Worm (Caenorhabditis elegans): Measurements from ENCODE around the gene swsn-4.

swsn-4 gene

DNA sequence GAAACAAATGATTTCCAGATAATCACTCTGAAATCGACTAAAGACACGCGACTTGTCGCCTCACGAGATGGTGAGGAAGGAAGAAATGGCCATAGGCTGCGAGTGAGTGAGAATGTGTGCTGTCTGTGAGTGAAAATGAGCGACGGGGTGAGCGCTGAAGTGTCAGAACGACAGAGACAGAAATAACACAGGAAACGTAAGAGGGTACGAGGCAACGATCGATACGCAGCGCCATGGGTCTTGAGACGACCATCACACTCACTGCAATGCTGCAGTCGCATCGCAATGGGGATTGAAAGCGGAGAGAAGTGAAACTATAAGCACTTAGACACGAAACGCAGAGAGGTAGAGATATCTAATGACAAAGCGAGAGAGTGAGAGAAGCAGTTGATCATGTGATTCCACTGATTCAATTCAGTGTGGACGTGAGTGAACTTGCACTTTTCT lies 43.0 kb upstream of the swsn-4 start (continued):
- TF ChIP-seq aptf-2 (GFP tag; conservative IDR thresholded peaks at IDR 0.05), result no peak
- TF ChIP-seq somi-1 (GFP tag; optimal IDR thresholded peaks at IDR 0.05), result peak; percentile 74
- peak; percentile 54; the same call in 1 of the 2 replicates for TF ChIP-seq egl-44 (GFP tag; IDR thresholded peaks at IDR 0.05)
- TF ChIP-seq F55B11.4 (tag; optimal IDR thresholded peaks at IDR 0.05; ENCODE audit: borderline replicate concordance, insufficient read depth), result no peak
- peak; percentile 59 for TF ChIP-seq T07F8.4 (tag; optimal IDR thresholded peaks at IDR 0.05)
- peak; percentile 63 for TF ChIP-seq rcor-1 (GFP tag; IDR thresholded peaks at IDR 0.05)
- no peak for TF ChIP-seq Y56A3A.18 (GFP tag; IDR thresholded peaks at IDR 0.05)
- peak; percentile 93 for TF ChIP-seq lin-40 (tag; optimal IDR thresholded peaks at IDR 0.05)
- TF ChIP-seq F49E8.2 (tag; optimal IDR thresholded peaks at IDR 0.05; ENCODE audit: insufficient read depth), result no peak
- peak; percentile 75 for TF ChIP-seq nhr-80 (tag; optimal IDR thresholded peaks at IDR 0.05)
- TF ChIP-seq F39B2.1 (GFP tag; IDR thresholded peaks at IDR 0.05), result 0 out of 2 replicates have a peak, but pooled peaks have one; percentile 12
- peak; percentile 81 for TF ChIP-seq ztf-22 (GFP tag; optimal IDR thresholded peaks at IDR 0.05)
- 0 out of 2 replicates have a peak, but pooled peaks have one; percentile 6 for TF ChIP-seq hsf-1 (GFP tag; IDR thresholded peaks at IDR 0.05)
- TF ChIP-seq attf-6 (GFP tag; IDR thresholded peaks at IDR 0.05), result peak; percentile 13; the same call in 1 of the 2 replicates
- TF ChIP-seq B0261.1 (tag; optimal IDR thresholded peaks at IDR 0.05), result peak; percentile 8
- no peak for TF ChIP-seq nhr-120 (GFP tag; IDR thresholded peaks at IDR 0.05)
- TF ChIP-seq ceh-40 (GFP tag; IDR thresholded peaks at IDR 0.05), result no peak
- no peak; the same call in 1 of the 2 replicates for TF ChIP-seq Y79H2A.3 (GFP tag; conservative IDR thresholded peaks at IDR 0.05)
- no peak for TF ChIP-seq hlh-12 (tag; optimal IDR thresholded peaks at IDR 0.05)
- TF ChIP-seq hlh-26 (GFP tag; conservative IDR thresholded peaks at IDR 0.05), result no peak
- no peak for TF ChIP-seq xnd-1 (tag; optimal IDR thresholded peaks at IDR 0.05)
- TF ChIP-seq ztf-26 (tag; optimal IDR thresholded peaks at IDR 0.05), result peak; percentile 81
- peak; percentile 97 for TF ChIP-seq lir-1 (GFP tag; conservative IDR thresholded peaks at IDR 0.05)
- TF ChIP-seq C17E4.6 (GFP tag; IDR thresholded peaks at IDR 0.05), result 0 out of 2 replicates have a peak, but pooled peaks have one; percentile 41
- TF ChIP-seq pha-4 (tag; optimal IDR thresholded peaks at IDR 0.05), result no peak
- TF ChIP-seq hrde-1 (tag; optimal IDR thresholded peaks at IDR 0.05; ENCODE audit: borderline replicate concordance), result no peak
- TF ChIP-seq snpc-1.3 (tag; optimal IDR thresholded peaks at IDR 0.05; ENCODE audit: insufficient read depth), result no peak
- TF ChIP-seq lsl-1 (GFP tag; optimal IDR thresholded peaks at IDR 0.05), result no peak
- TF ChIP-seq madf-3 (GFP tag; IDR thresholded peaks at IDR 0.05), result 0 out of 2 replicates have a peak, but pooled peaks have one; percentile 69
- peak; percentile 46 for TF ChIP-seq ceh-79 (tag; optimal IDR thresholded peaks at IDR 0.05)
- peak; percentile 65 for TF ChIP-seq mel-28 (tag; optimal IDR thresholded peaks at IDR 0.05; ENCODE audit: borderline replicate concordance)
- TF ChIP-seq mcd-1 (GFP tag; IDR thresholded peaks at IDR 0.05), result peak; percentile 82
- TF ChIP-seq snpc-4 (GFP tag; optimal IDR thresholded peaks at IDR 0.05), result no peak
- peak; percentile 47 to 73 (median 58) for TF ChIP-seq snpc-4 (tag; optimal IDR thresholded peaks at IDR 0.05)
- peak; percentile 30; the same call in 1 of the 2 replicates for TF ChIP-seq bed-2 (GFP tag; IDR thresholded peaks at IDR 0.05)
- TF ChIP-seq ztf-28 (GFP tag; IDR thresholded peaks at IDR 0.05), result no peak
- TF ChIP-seq efl-1 (GFP tag; optimal IDR thresholded peaks at IDR 0.05), result no peak
- peak; percentile 87 for TF ChIP-seq atf-7 (tag; optimal IDR thresholded peaks at IDR 0.05)
- TF ChIP-seq F33H1.4 (GFP tag; IDR thresholded peaks at IDR 0.05), result peak; percentile 62
- peak; percentile 90 for TF ChIP-seq K12H6.12 (tag; optimal IDR thresholded peaks at IDR 0.05)
- TF ChIP-seq ets-4 (GFP tag; optimal IDR thresholded peaks at IDR 0.05), result peak; percentile 73
- TF ChIP-seq B0336.3 (GFP tag; IDR thresholded peaks at IDR 0.05), result peak; percentile 89
- TF ChIP-seq unc-62 (GFP tag; optimal IDR thresholded peaks at IDR 0.05), result peak; percentile 53
- no peak for TF ChIP-seq dpff-1 (tag; optimal IDR thresholded peaks at IDR 0.05)
- peak; percentile 91 for TF ChIP-seq ZK185.1 (tag; optimal IDR thresholded peaks at IDR 0.05; ENCODE audit: poor library complexity, severe bottlenecking)
- TF ChIP-seq rpc-1 (optimal IDR thresholded peaks at IDR 0.05), result no peak
- no peak for TF ChIP-seq rpc-1 (tag; optimal IDR thresholded peaks at IDR 0.05)
- TF ChIP-seq die-1 (tag; optimal IDR thresholded peaks at IDR 0.05), result peak; percentile 70
- TF ChIP-seq fkh-3 (tag; optimal IDR thresholded peaks at IDR 0.05), result no peak
